Fruit fly (Drosophila melanogaster): ENCODE measurements around the gene Uros1.

Gene Uros1

dm6 chrX:8896080-8896479 lies 4.0 kb downstream of the Uros1 start (continued):
- TF ChIP-seq CG10565 (GFP tag; optimal IDR thresholded peaks at IDR 0.05), result peak; percentile 55
- TF ChIP-seq CG4820 (GFP tag; optimal IDR thresholded peaks at IDR 0.05), result peak; percentile 90
- TF ChIP-seq Ets97D (GFP tag; optimal IDR thresholded peaks at IDR 0.05), result peak; percentile 29
- peak; percentile 89 for TF ChIP-seq peb (GFP tag; IDR thresholded peaks at IDR 0.05)
- peak; percentile 95 for TF ChIP-seq CG3726 (GFP tag; IDR thresholded peaks at IDR 0.05)
- peak; percentile 89 for TF ChIP-seq CG15601 (tag; optimal IDR thresholded peaks at IDR 0.05)
- TF ChIP-seq CG8089 (GFP tag; optimal IDR thresholded peaks at IDR 0.05), result peak; percentile 51
- peak; percentile 11 for TF ChIP-seq CG9876 (GFP tag; optimal IDR thresholded peaks at IDR 0.05)
- no peak for TF ChIP-seq Dll (GFP tag; IDR thresholded peaks at IDR 0.05; ENCODE audit: partially characterized antibody)
- TF ChIP-seq CG11456 (GFP tag; IDR thresholded peaks at IDR 0.05), result peak; percentile 98
- peak; percentile 78 for TF ChIP-seq E2f2 (GFP tag; IDR thresholded peaks at IDR 0.05)
- peak; percentile 72 for TF ChIP-seq CG18011 (GFP tag; optimal IDR thresholded peaks at IDR 0.05)
- no peak for TF ChIP-seq mld (GFP tag; IDR thresholded peaks at IDR 0.05; ENCODE audit: partially characterized antibody)
- peak; percentile 91 for TF ChIP-seq CG16815 (GFP tag; optimal IDR thresholded peaks at IDR 0.05)
- TF ChIP-seq CG2712 (tag; optimal IDR thresholded peaks at IDR 0.05), result peak; percentile 95
- TF ChIP-seq ash1 (GFP tag; optimal IDR thresholded peaks at IDR 0.05), result peak; percentile 58
- peak; percentile 98 for TF ChIP-seq CG32532 (GFP tag; IDR thresholded peaks at IDR 0.05)
- TF ChIP-seq CG3281 (GFP tag; optimal IDR thresholded peaks at IDR 0.05), result peak; percentile 90
- TF ChIP-seq lbe (GFP tag; optimal IDR thresholded peaks at IDR 0.05), result peak; percentile 89
- peak; percentile 95 for TF ChIP-seq az2 (GFP tag; optimal IDR thresholded peaks at IDR 0.05)
- peak; percentile 95 for TF ChIP-seq CG3847 (GFP tag; IDR thresholded peaks at IDR 0.05)
- TF ChIP-seq inv (GFP tag; IDR thresholded peaks at IDR 0.05; ENCODE audit: partially characterized antibody), result no peak
- peak; percentile 69 for TF ChIP-seq Fer2 (tag; optimal IDR thresholded peaks at IDR 0.05)
- TF ChIP-seq Mad (GFP tag; optimal IDR thresholded peaks at IDR 0.05), result peak; percentile 88
- TF ChIP-seq CG17802 (tag; optimal IDR thresholded peaks at IDR 0.05), result peak; percentile 74
- TF ChIP-seq CG2116 (GFP tag; optimal IDR thresholded peaks at IDR 0.05), result peak; percentile 60
- no peak for TF ChIP-seq hb (GFP tag; IDR thresholded peaks at IDR 0.05; ENCODE audit: partially characterized antibody)
- TF ChIP-seq CG11085 (GFP tag; IDR thresholded peaks at IDR 0.05), result peak; percentile 94
- peak; percentile 73 to 84 for TF ChIP-seq chif (GFP tag; optimal IDR thresholded peaks at IDR 0.05)
- no peak for TF ChIP-seq luna (GFP tag; optimal IDR thresholded peaks at IDR 0.05)
- TF ChIP-seq lov (optimal IDR thresholded peaks at IDR 0.05), result no peak
- TF ChIP-seq lov (GFP tag; IDR thresholded peaks at IDR 0.05), result peak; percentile 92
- peak; percentile 96 for TF ChIP-seq Ptx1 (GFP tag; IDR thresholded peaks at IDR 0.05)
- peak; percentile 86 for TF ChIP-seq Six4 (GFP tag; optimal IDR thresholded peaks at IDR 0.05)
- TF ChIP-seq jigr1 (GFP tag; IDR thresholded peaks at IDR 0.05), result peak; percentile 88
- TF ChIP-seq CG3163 (GFP tag; optimal IDR thresholded peaks at IDR 0.05), result no peak
- TF ChIP-seq NK7.1 (GFP tag; optimal IDR thresholded peaks at IDR 0.05), result peak; percentile 12
- TF ChIP-seq pb (GFP tag; optimal IDR thresholded peaks at IDR 0.05), result peak; percentile 39
- peak; percentile 95 for TF ChIP-seq CG11247 (GFP tag; IDR thresholded peaks at IDR 0.05)
- peak; percentile 94 for TF ChIP-seq tap (tag; optimal IDR thresholded peaks at IDR 0.05)
- peak; percentile 79 for TF ChIP-seq CG15011 (GFP tag; optimal IDR thresholded peaks at IDR 0.05)
- peak; percentile 82 for TF ChIP-seq CG9437 (GFP tag; optimal IDR thresholded peaks at IDR 0.05)
- peak; percentile 83 for TF ChIP-seq CG8765 (GFP tag; IDR thresholded peaks at IDR 0.05)
- peak; percentile 77 for TF ChIP-seq Vsx1 (GFP tag; optimal IDR thresholded peaks at IDR 0.05)
- peak; percentile 82 for TF ChIP-seq CG4360 (GFP tag; IDR thresholded peaks at IDR 0.05)
- peak; percentile 74 for TF ChIP-seq CG6683 (GFP tag; optimal IDR thresholded peaks at IDR 0.05)
- TF ChIP-seq unc-4 (GFP tag; IDR thresholded peaks at IDR 0.05; ENCODE audit: partially characterized antibody), result no peak
- TF ChIP-seq Dbx (GFP tag; IDR thresholded peaks at IDR 0.05), result peak; percentile 96
- peak; percentile 77 for TF ChIP-seq CG3838 (GFP tag; optimal IDR thresholded peaks at IDR 0.05)
- TF ChIP-seq al (GFP tag; IDR thresholded peaks at IDR 0.05), result peak; percentile 94
- TF ChIP-seq Med (GFP tag), result peak; percentile 97
- TF ChIP-seq Mrtf (GFP tag; IDR thresholded peaks at IDR 0.05), result peak; percentile 96

All from whole organism, embryonic.